Worm (Caenorhabditis elegans): ENCODE results near the gene sdhb-1.

Gene sdhb-1

DNA sequence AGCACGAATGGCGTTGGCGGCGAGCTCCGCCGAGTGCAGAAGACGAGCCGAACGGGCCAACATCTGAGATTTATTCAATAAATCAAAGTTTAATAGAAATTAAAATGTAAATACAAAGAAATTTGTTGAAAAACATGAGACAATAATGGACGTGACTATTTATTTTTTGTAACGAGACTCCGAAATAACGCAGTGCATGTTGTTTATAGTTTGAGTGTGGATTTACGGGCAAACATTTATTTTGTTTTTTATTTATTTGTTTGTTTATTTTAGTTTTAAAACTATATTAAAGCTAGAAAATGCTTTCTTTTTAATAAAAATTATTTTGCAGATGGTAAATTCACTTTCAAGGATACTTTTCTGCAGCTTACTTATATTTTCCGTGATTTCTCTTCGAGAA, at the start of gene sdhb-1, which contains the start of gene cup-15:
Gene sdhb-1 (minus strand): TSS at position 63 of the 400 bp plus-strand sequence.
Gene cup-15 (plus strand): TSS at position 332 of the 400 bp plus-strand sequence.
- TF ChIP-seq nhr-2 (tag; optimal IDR thresholded peaks at IDR 0.05) (no peak), blmp-1 (tag; optimal IDR thresholded peaks at IDR 0.05) (no peak), nhr-12 (tag; optimal IDR thresholded peaks at IDR 0.05) (no peak), nhr-237 (tag; optimal IDR thresholded peaks at IDR 0.05) (no peak), unc-62 (GFP tag; optimal IDR thresholded peaks at IDR 0.05) (no peak), elt-3 (tag; optimal IDR thresholded peaks at IDR 0.05) (no peak), snpc-4 (tag; optimal IDR thresholded peaks at IDR 0.05) (no peak), lin-32 (GFP tag; optimal IDR thresholded peaks at IDR 0.05) (no peak), tbx-8 (GFP tag; optimal IDR thresholded peaks at IDR 0.05) (no peak), ham-2 (GFP tag; optimal IDR thresholded peaks at IDR 0.05) (no peak), unc-39 (tag; optimal IDR thresholded peaks at IDR 0.05) (no peak), ztf-11 (tag; optimal IDR thresholded peaks at IDR 0.05) (no peak), pha-4 (tag; optimal IDR thresholded peaks at IDR 0.05) (no peak), ceh-39 (tag; optimal IDR thresholded peaks at IDR 0.05) (no peak), M03D4.4 (tag; optimal IDR thresholded peaks at IDR 0.05) (no peak)

DNA sequence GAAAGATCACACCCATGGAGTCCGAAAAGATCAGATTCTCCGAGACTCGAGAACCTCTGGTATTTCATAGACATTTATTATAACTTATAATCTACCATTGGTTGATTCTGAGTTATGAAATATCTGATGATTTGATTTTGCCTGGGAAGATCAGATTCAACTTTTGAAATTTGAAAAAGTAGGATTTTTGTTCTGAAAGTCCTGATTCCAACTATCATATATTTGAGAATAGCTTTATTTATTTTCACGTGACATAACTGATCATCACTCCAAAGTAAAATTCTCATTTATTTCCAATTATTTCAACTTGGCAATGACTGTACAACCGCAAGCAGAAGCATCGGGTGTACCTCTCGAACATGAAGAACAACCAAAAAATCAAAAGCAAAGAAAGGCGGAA, 47.2 kb upstream of the sdhb-1 start, which contains the start of gene Y51B9A.7:
Gene Y51B9A.7 (plus strand): TSS at position 301 of the 400 bp plus-strand sequence.
- TF ChIP-seq bed-3 (GFP tag; optimal IDR thresholded peaks at IDR 0.05) (no peak), ceh-83 (GFP tag; optimal IDR thresholded peaks at IDR 0.05) (no peak), snpc-4 (tag; optimal IDR thresholded peaks at IDR 0.05) (no peak), ceh-43 (GFP tag; optimal IDR thresholded peaks at IDR 0.05) (no peak), tbx-8 (GFP tag; optimal IDR thresholded peaks at IDR 0.05) (no peak), mls-2 (tag; optimal IDR thresholded peaks at IDR 0.05) (no peak), unc-62 (GFP tag; optimal IDR thresholded peaks at IDR 0.05) (no peak), mab-5 (tag; optimal IDR thresholded peaks at IDR 0.05) (no peak), elt-1 (tag; optimal IDR thresholded peaks at IDR 0.05; ENCODE audit: borderline replicate concordance, insufficient read depth) (no peak), ces-1 (GFP tag; optimal IDR thresholded peaks at IDR 0.05) (no peak), nhr-12 (tag; optimal IDR thresholded peaks at IDR 0.05) (no peak), mep-1 (tag; optimal IDR thresholded peaks at IDR 0.05) (no peak), lsy-2 (tag; optimal IDR thresholded peaks at IDR 0.05) (no peak), lin-13 (tag; optimal IDR thresholded peaks at IDR 0.05) (no peak), nhr-2 (tag; optimal IDR thresholded peaks at IDR 0.05) (no peak), elt-3 (tag; optimal IDR thresholded peaks at IDR 0.05) (no peak), nhr-28 (tag; optimal IDR thresholded peaks at IDR 0.05) (no peak), blmp-1 (tag; optimal IDR thresholded peaks at IDR 0.05) (no peak)

DNA sequence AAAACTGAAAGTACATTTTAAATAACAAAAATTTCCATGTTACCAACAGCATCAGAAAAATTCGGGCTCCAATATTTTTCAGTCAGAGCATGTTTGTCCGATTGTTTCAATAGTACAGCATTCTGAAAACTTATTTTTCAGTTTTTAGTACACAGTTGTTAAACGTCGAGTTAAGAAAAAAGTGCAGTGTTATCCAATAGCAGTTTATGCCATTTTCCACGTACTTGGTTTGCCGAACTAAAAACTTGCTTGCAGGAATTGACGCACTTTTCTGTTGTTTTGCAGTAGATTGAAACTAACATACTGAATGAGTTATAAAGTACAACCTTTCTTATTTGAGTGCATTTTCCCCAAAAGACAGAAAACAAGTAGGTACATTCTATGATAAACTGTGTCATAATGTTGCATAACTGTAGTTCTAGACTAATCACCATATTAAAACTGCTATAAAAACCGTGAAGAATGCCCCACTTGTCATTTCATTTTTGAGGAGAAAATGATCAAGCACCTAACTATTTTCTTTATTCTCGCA, 45.9 kb upstream of the sdhb-1 start, which contains the start of the genes Y51B9A.14 and Y51B9A.8:
Gene Y51B9A.14 (minus strand): TSS at position 101 of the 532 bp plus-strand sequence.
Gene Y51B9A.8 (plus strand): TSS at position 482 of the 532 bp plus-strand sequence.
- TF ChIP-seq hlh-1 (tag; optimal IDR thresholded peaks at IDR 0.05): no peak
- TF ChIP-seq mls-2 (tag; optimal IDR thresholded peaks at IDR 0.05): no peak
- no peak for TF ChIP-seq ham-2 (GFP tag; optimal IDR thresholded peaks at IDR 0.05)
- TF ChIP-seq lsy-2 (tag; optimal IDR thresholded peaks at IDR 0.05): no peak
- TF ChIP-seq drap-1 (GFP tag; optimal IDR thresholded peaks at IDR 0.05): no peak
- TF ChIP-seq zip-8 (tag; optimal IDR thresholded peaks at IDR 0.05): no peak
- TF ChIP-seq nhr-28 (tag; optimal IDR thresholded peaks at IDR 0.05): no peak
- no peak for TF ChIP-seq elt-3 (tag; optimal IDR thresholded peaks at IDR 0.05)
- no peak for TF ChIP-seq mab-5 (tag; optimal IDR thresholded peaks at IDR 0.05)
- no peak for TF ChIP-seq ceh-39 (tag; optimal IDR thresholded peaks at IDR 0.05)
- TF ChIP-seq sptf-1 (tag; optimal IDR thresholded peaks at IDR 0.05): no peak
- no peak for TF ChIP-seq lin-32 (GFP tag; optimal IDR thresholded peaks at IDR 0.05)
- TF ChIP-seq blmp-1 (tag; optimal IDR thresholded peaks at IDR 0.05): no peak
- no peak for TF ChIP-seq unc-62 (GFP tag; optimal IDR thresholded peaks at IDR 0.05)
- no peak for TF ChIP-seq pha-4 (tag; optimal IDR thresholded peaks at IDR 0.05)
- no peak for TF ChIP-seq nhr-12 (tag; optimal IDR thresholded peaks at IDR 0.05)
- no peak for TF ChIP-seq nhr-2 (tag; optimal IDR thresholded peaks at IDR 0.05)
- TF ChIP-seq elt-1 (tag; optimal IDR thresholded peaks at IDR 0.05; ENCODE audit: borderline replicate concordance, insufficient read depth): no peak
- TF ChIP-seq M03D4.4 (tag; optimal IDR thresholded peaks at IDR 0.05): no peak
- no peak for TF ChIP-seq lin-13 (tag; optimal IDR thresholded peaks at IDR 0.05)

DNA sequence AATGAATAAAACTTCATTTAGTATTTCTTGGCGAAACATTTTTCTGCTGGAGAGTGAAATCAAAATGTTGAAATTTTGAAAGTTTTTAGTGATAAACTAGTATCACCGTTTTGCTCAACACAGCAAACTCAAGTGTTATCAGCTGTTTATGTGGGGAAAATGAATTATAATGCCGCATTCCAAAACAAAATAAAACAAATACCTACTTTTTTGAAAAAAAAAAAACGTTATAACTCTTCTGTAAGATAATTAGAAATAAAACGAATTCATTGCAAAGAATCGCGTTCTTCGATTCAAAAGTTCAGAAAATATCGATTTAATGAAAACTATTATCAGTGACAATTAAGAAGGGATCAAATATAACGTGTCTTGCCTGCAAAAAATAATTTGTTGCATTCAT, 45.0 kb upstream of the sdhb-1 start, which contains the start of gene Y51B9A.9:
Gene Y51B9A.9 (minus strand): TSS at position 101 of the 400 bp plus-strand sequence.
- TF ChIP-seq snpc-4 (tag; optimal IDR thresholded peaks at IDR 0.05) (no peak), hlh-1 (tag; optimal IDR thresholded peaks at IDR 0.05) (no peak), mep-1 (tag; optimal IDR thresholded peaks at IDR 0.05) (no peak), cnd-1 (tag; optimal IDR thresholded peaks at IDR 0.05) (no peak), unc-39 (tag; optimal IDR thresholded peaks at IDR 0.05) (no peak), ces-1 (GFP tag; optimal IDR thresholded peaks at IDR 0.05) (no peak)
